Fruit fly (Drosophila melanogaster): ENCODE results near the gene eIF3h.

Gene eIF3h

dm6 chr2L:5060515-5060914, 7.6 kb upstream of the eIF3h start, which contains the start of gene qtc:
qtc (plus strand) TSS chr2L:5060815.
- no peak for TF ChIP-seq CG8478 (optimal IDR thresholded peaks at IDR 0.05)
- TF ChIP-seq pan (optimal IDR thresholded peaks at IDR 0.05), result no peak
- TF ChIP-seq Dll (optimal IDR thresholded peaks at IDR 0.05), result no peak
- TF ChIP-seq EcR (GFP tag; optimal IDR thresholded peaks at IDR 0.05), result no peak
- no peak for TF ChIP-seq psq (optimal IDR thresholded peaks at IDR 0.05)
- no peak for TF ChIP-seq usp (GFP tag; optimal IDR thresholded peaks at IDR 0.05)

dm6 chr2L:5059645-5060254, 6.9 kb upstream of the eIF3h start, which contains the start of gene Rpn11:
Rpn11 (minus strand) TSS chr2L:5059790.
- TF ChIP-seq CG8478 (optimal IDR thresholded peaks at IDR 0.05) (no peak), usp (GFP tag; optimal IDR thresholded peaks at IDR 0.05) (no peak), Dll (optimal IDR thresholded peaks at IDR 0.05) (no peak), psq (optimal IDR thresholded peaks at IDR 0.05) (no peak), pan (optimal IDR thresholded peaks at IDR 0.05) (no peak), EcR (GFP tag; optimal IDR thresholded peaks at IDR 0.05) (no peak)

dm6 chr2L:5058094-5058493, 5.2 kb upstream of the eIF3h start, which contains the start of gene Nepl3:
Nepl3 (minus strand) TSS chr2L:5058248.
- TF ChIP-seq usp (GFP tag; optimal IDR thresholded peaks at IDR 0.05) (no peak), EcR (GFP tag; optimal IDR thresholded peaks at IDR 0.05) (no peak), Dll (optimal IDR thresholded peaks at IDR 0.05) (no peak), pan (optimal IDR thresholded peaks at IDR 0.05) (no peak), CG8478 (optimal IDR thresholded peaks at IDR 0.05) (no peak)

dm6 chr2L:5055528-5055927, 2.6 kb upstream of the eIF3h start:
- no peak for TF ChIP-seq EcR (GFP tag; optimal IDR thresholded peaks at IDR 0.05)
- TF ChIP-seq Dll (optimal IDR thresholded peaks at IDR 0.05), result no peak
- TF ChIP-seq psq (optimal IDR thresholded peaks at IDR 0.05), result no peak
- TF ChIP-seq CG8478 (optimal IDR thresholded peaks at IDR 0.05), result no peak
- no peak for TF ChIP-seq usp (GFP tag; optimal IDR thresholded peaks at IDR 0.05)
- TF ChIP-seq pan (optimal IDR thresholded peaks at IDR 0.05), result no peak

dm6 chr2L:5054953-5055352, 2.1 kb upstream of the eIF3h start, which contains the start of the genes CG14036 and His3.3A:
CG14036 (minus strand) TSS chr2L:5055016.
His3.3A (plus strand) TSS chr2L:5055058.
- TF ChIP-seq usp (GFP tag; optimal IDR thresholded peaks at IDR 0.05) (no peak), psq (optimal IDR thresholded peaks at IDR 0.05) (no peak), pan (optimal IDR thresholded peaks at IDR 0.05) (no peak), EcR (GFP tag; optimal IDR thresholded peaks at IDR 0.05) (no peak)

- TF ChIP-seq CG8478 (optimal IDR thresholded peaks at IDR 0.05) (no peak), psq (optimal IDR thresholded peaks at IDR 0.05) (no peak), EcR (GFP tag; optimal IDR thresholded peaks at IDR 0.05) (no peak), Dll (optimal IDR thresholded peaks at IDR 0.05) (no peak), usp (GFP tag; optimal IDR thresholded peaks at IDR 0.05) (no peak), pan (optimal IDR thresholded peaks at IDR 0.05) (no peak)
These were observed 453 bp downstream of the eIF3h start, which contains the start of gene senju for dm6 chr2L:5052367-5052914. senju (plus strand) TSS chr2L:5052843.

dm6 chr2L:5050825-5051224, 2.1 kb downstream of the eIF3h start, which contains the start of gene CG9121:
CG9121 (minus strand) TSS chr2L:5051062.
- TF ChIP-seq psq (optimal IDR thresholded peaks at IDR 0.05) (no peak), EcR (GFP tag; optimal IDR thresholded peaks at IDR 0.05) (no peak), CG8478 (optimal IDR thresholded peaks at IDR 0.05) (no peak), Dll (optimal IDR thresholded peaks at IDR 0.05) (no peak), pan (optimal IDR thresholded peaks at IDR 0.05) (no peak)

- no peak for TF ChIP-seq Dll (optimal IDR thresholded peaks at IDR 0.05)
- no peak for TF ChIP-seq CG8478 (optimal IDR thresholded peaks at IDR 0.05)
- no peak for TF ChIP-seq psq (optimal IDR thresholded peaks at IDR 0.05)
These were observed 2.9 kb downstream of the eIF3h start for dm6 chr2L:5049974-5050373.

dm6 chr2L:5046261-5046660, 6.6 kb downstream of the eIF3h start:
- TF ChIP-seq usp (GFP tag; optimal IDR thresholded peaks at IDR 0.05) (no peak), pan (optimal IDR thresholded peaks at IDR 0.05) (no peak), psq (optimal IDR thresholded peaks at IDR 0.05) (no peak), Dll (optimal IDR thresholded peaks at IDR 0.05) (no peak), EcR (GFP tag; optimal IDR thresholded peaks at IDR 0.05) (no peak), CG8478 (optimal IDR thresholded peaks at IDR 0.05) (no peak)

dm6 chr2L:5044892-5045619, 7.8 kb downstream of the eIF3h start:
- TF ChIP-seq psq (optimal IDR thresholded peaks at IDR 0.05) (no peak), usp (GFP tag; optimal IDR thresholded peaks at IDR 0.05) (no peak), pan (optimal IDR thresholded peaks at IDR 0.05) (no peak), Dll (optimal IDR thresholded peaks at IDR 0.05) (no peak), EcR (GFP tag; optimal IDR thresholded peaks at IDR 0.05) (no peak), CG8478 (optimal IDR thresholded peaks at IDR 0.05) (no peak)

dm6 chr2L:5044361-5044891, 8.5 kb downstream of the eIF3h start, which contains the start of gene CG31650:
CG31650 (minus strand) TSS chr2L:5044712.
- no peak for TF ChIP-seq EcR (GFP tag; optimal IDR thresholded peaks at IDR 0.05)
- TF ChIP-seq CG8478 (optimal IDR thresholded peaks at IDR 0.05), result no peak
- no peak for TF ChIP-seq pan (optimal IDR thresholded peaks at IDR 0.05)
- no peak for TF ChIP-seq usp (GFP tag; optimal IDR thresholded peaks at IDR 0.05)
- TF ChIP-seq Dll (optimal IDR thresholded peaks at IDR 0.05), result no peak
- TF ChIP-seq psq (optimal IDR thresholded peaks at IDR 0.05), result no peak
